Worm (Caenorhabditis elegans) whole organism, young adult: Measurements from ENCODE around the gene rbg-1.

Experiments used
- B0035.1 ChIP-seq: sonication (generic microtip); optimal IDR thresholded peaks from 2 replicates; lab custom pipeline; 2016; ENCODE audit warnings: missing genetic modification characterization, mild to moderate bottlenecking, missing compliant biosample characterization, missing genotype, missing genetic modification reagents
- C17E4.6 ChIP-seq: fragments of 200-800 bp; sonication (Bioruptor generic); IDR thresholded peaks from 2 replicates; pipeline ENCODE4 v1.3.6; 2022; ENCODE audit warnings: missing genetic modification reagents, missing genetic modification characterization, missing compliant biosample characterization
- F10E7.11 ChIP-seq: sonication (generic microtip); optimal IDR thresholded peaks from 2 replicates; lab custom pipeline; 2017; ENCODE audit warnings: mild to moderate bottlenecking, missing genetic modification characterization, moderate library complexity, missing compliant biosample characterization
- F49E8.2 ChIP-seq: sonication (generic microtip); optimal IDR thresholded peaks from 3 replicates; lab custom pipeline; 2017; ENCODE audit warnings: missing genetic modification characterization, mild to moderate bottlenecking, missing compliant biosample characterization, antibody characterized with exemption, moderate library complexity; ENCODE audit not compliant: insufficient read depth
- Y67H2A.10 ChIP-seq: fragments of 200-800 bp; sonication (Bioruptor generic); conservative IDR thresholded peaks from 2 replicates; pipeline ENCODE4 v1.3.6; 2022; ENCODE audit warnings: missing genetic modification reagents, missing genetic modification characterization, missing compliant biosample characterization
- Y79H2A.3 ChIP-seq: fragments of 200-800 bp; sonication (Bioruptor generic); conservative IDR thresholded peaks from 2 replicates; pipeline ENCODE4 v1.3.6; 2022; ENCODE audit warnings: missing genetic modification reagents, missing genetic modification characterization, missing compliant biosample characterization
- ama-1 ChIP-seq, 3 experiments: fragments of 150-350 bp in 1 of 3; sonication (generic microtip) in 2 of 3; optimal IDR thresholded peaks; 2 replicates each; lab custom pipeline; 2014 to 2018; ENCODE audit warnings: missing biosample characterization in 2 of 3, missing genetic modification characterization in 2 of 3, missing genetic modification reagents in 2 of 3
- aptf-2 ChIP-seq: fragments of 200-800 bp; sonication (Bioruptor generic); conservative IDR thresholded peaks from 2 replicates; pipeline ENCODE4 v1.3.6; 2022; ENCODE audit warnings: missing genetic modification reagents, missing genetic modification characterization, missing compliant biosample characterization
- attf-3 ChIP-seq: fragments of 200-800 bp; sonication (Bioruptor generic); conservative IDR thresholded peaks from 2 replicates; pipeline ENCODE4 v1.3.6; 2022; ENCODE audit warnings: missing genetic modification reagents, missing genetic modification characterization, missing compliant biosample characterization
- ceh-58 ChIP-seq: fragments of 200-800 bp; sonication (Bioruptor generic); IDR thresholded peaks from 2 replicates; pipeline ENCODE4 v1.3.6; 2022; ENCODE audit warnings: missing genetic modification characterization, missing compliant biosample characterization
- dox-1 ChIP-seq: fragments of 200-800 bp; sonication (Bioruptor generic); IDR thresholded peaks from 2 replicates; pipeline ENCODE4 v1.3.6; 2022; ENCODE audit warnings: missing genetic modification reagents, missing genetic modification characterization, missing compliant biosample characterization
- egrh-3 ChIP-seq: fragments of 200-800 bp; sonication (Bioruptor generic); IDR thresholded peaks from 2 replicates; pipeline ENCODE4 v1.3.6; 2022; ENCODE audit warnings: missing genetic modification reagents, missing genetic modification characterization, missing compliant biosample characterization
- fkh-3 ChIP-seq: sonication (generic microtip); optimal IDR thresholded peaks from 2 replicates; lab custom pipeline; 2016; ENCODE audit warnings: mild to moderate bottlenecking, missing genetic modification characterization, missing compliant biosample characterization
- hlh-12 ChIP-seq: sonication (generic microtip); optimal IDR thresholded peaks from 2 replicates; lab custom pipeline; 2016; ENCODE audit warnings: missing genetic modification characterization, missing compliant biosample characterization
- hlh-26 ChIP-seq: fragments of 200-800 bp; sonication (Bioruptor generic); conservative IDR thresholded peaks from 2 replicates; pipeline ENCODE4 v1.3.6; 2022; ENCODE audit warnings: missing genetic modification reagents, missing genetic modification characterization, missing compliant biosample characterization
- hmg-20 ChIP-seq: fragments of 200-800 bp; sonication (Bioruptor generic); IDR thresholded peaks from 2 replicates; pipeline ENCODE4 v1.3.6; 2022; ENCODE audit warnings: missing genetic modification reagents, missing genetic modification characterization, missing compliant biosample characterization
- hsf-1 ChIP-seq: fragments of 200-800 bp; sonication (Bioruptor generic); IDR thresholded peaks from 2 replicates; pipeline ENCODE4 v1.3.6; 2022; ENCODE audit warnings: missing genetic modification reagents, missing genetic modification characterization, missing compliant biosample characterization
- lag-1 ChIP-seq: fragments of 200-800 bp; sonication (Bioruptor generic); IDR thresholded peaks from 2 replicates; pipeline ENCODE4 v1.3.6; 2022; ENCODE audit warnings: missing genetic modification reagents, missing genetic modification characterization, missing compliant biosample characterization
- let-607 ChIP-seq, 2 experiments: fragments of 200-800 bp in 1 of 2; sonication (Bioruptor generic) in 1 of 2; sonication (generic microtip) in 1 of 2; optimal IDR thresholded peaks; 2 replicates each; lab custom pipeline; 2016 to 2018; ENCODE audit warnings: mild to moderate bottlenecking in 2 of 2, missing compliant biosample characterization in 2 of 2, missing genetic modification characterization in 2 of 2, moderate library complexity in 2 of 2, missing genotype in 1 of 2
- lsl-1 ChIP-seq: fragments of 200-800 bp; sonication (Bioruptor generic); optimal IDR thresholded peaks from 2 replicates; lab custom pipeline; 2018; ENCODE audit warnings: mild to moderate bottlenecking, missing genetic modification characterization, moderate library complexity, missing compliant biosample characterization
- lsy-27 ChIP-seq: sonication (generic microtip); optimal IDR thresholded peaks from 2 replicates; lab custom pipeline; 2017; ENCODE audit warnings: missing genetic modification characterization, mild to moderate bottlenecking, missing compliant biosample characterization, antibody characterized with exemption, missing genotype, borderline replicate concordance; ENCODE audit not compliant: insufficient read depth
- madf-3 ChIP-seq: fragments of 200-800 bp; sonication (Bioruptor generic); IDR thresholded peaks from 2 replicates; pipeline ENCODE4 v1.3.6; 2022; ENCODE audit warnings: missing genetic modification reagents, missing genetic modification characterization, missing compliant biosample characterization
- madf-8 ChIP-seq: fragments of 200-800 bp; sonication (Bioruptor generic); conservative IDR thresholded peaks from 2 replicates; pipeline ENCODE4 v1.3.6; 2022; ENCODE audit warnings: missing genetic modification reagents, missing genetic modification characterization, missing compliant biosample characterization
- mcd-1 ChIP-seq: fragments of 200-800 bp; sonication (Bioruptor generic); IDR thresholded peaks from 2 replicates; pipeline ENCODE4 v1.3.6; 2022; ENCODE audit warnings: missing genetic modification reagents, missing genetic modification characterization, missing compliant biosample characterization
- mel-28 ChIP-seq: sonication (generic microtip); optimal IDR thresholded peaks from 2 replicates; lab custom pipeline; 2016; ENCODE audit warnings: borderline replicate concordance, mild to moderate bottlenecking, missing genetic modification characterization, missing compliant biosample characterization
- nfya-1 ChIP-seq: sonication (generic microtip); optimal IDR thresholded peaks from 2 replicates; lab custom pipeline; 2017; ENCODE audit warnings: antibody characterized with exemption, missing compliant biosample characterization, missing genetic modification characterization, borderline replicate concordance; ENCODE audit not compliant: insufficient read depth
- nhr-120 ChIP-seq: fragments of 200-800 bp; sonication (Bioruptor generic); IDR thresholded peaks from 2 replicates; pipeline ENCODE4 v1.3.6; 2022; ENCODE audit warnings: missing genetic modification characterization, missing compliant biosample characterization
- nhr-80 ChIP-seq: sonication (generic microtip); optimal IDR thresholded peaks from 2 replicates; lab custom pipeline; 2016; ENCODE audit warnings: missing genetic modification characterization, missing compliant biosample characterization
- nhr-90 ChIP-seq: sonication (generic microtip); optimal IDR thresholded peaks from 2 replicates; lab custom pipeline; 2016; ENCODE audit warnings: missing genotype, mild to moderate bottlenecking, missing genetic modification characterization, missing compliant biosample characterization
- pha-4 ChIP-seq: fragments of 150-350 bp; sonication (generic microtip); optimal IDR thresholded peaks from 2 replicates; lab custom pipeline; 2014; ENCODE audit warnings: missing biosample characterization, missing genetic modification reagents, missing genetic modification characterization
- rcor-1 ChIP-seq: fragments of 200-800 bp; sonication (Bioruptor generic); IDR thresholded peaks from 2 replicates; pipeline ENCODE4 v1.3.6; 2022; ENCODE audit warnings: missing genetic modification reagents, missing genetic modification characterization, missing compliant biosample characterization
- snpc-1.3 ChIP-seq: sonication (generic microtip); optimal IDR thresholded peaks from 2 replicates; lab custom pipeline; 2017; ENCODE audit warnings: missing genetic modification characterization, mild to moderate bottlenecking, missing compliant biosample characterization, antibody characterized with exemption, moderate library complexity, missing genotype, missing genetic modification reagents; ENCODE audit not compliant: insufficient read depth
- sptf-2 ChIP-seq: fragments of 200-800 bp; sonication (Bioruptor generic); optimal IDR thresholded peaks from 2 replicates; lab custom pipeline; 2018; ENCODE audit warnings: mild to moderate bottlenecking, missing genetic modification characterization, missing compliant biosample characterization
- zfh-2 ChIP-seq: fragments of 200-800 bp; sonication (Bioruptor generic); conservative IDR thresholded peaks from 2 replicates; pipeline ENCODE4 v1.3.6; 2022; ENCODE audit warnings: missing genetic modification reagents, missing genetic modification characterization, missing compliant biosample characterization
- zim-3 ChIP-seq: sonication (generic microtip); optimal IDR thresholded peaks from 2 replicates; lab custom pipeline; 2017; ENCODE audit warnings: mild to moderate bottlenecking, missing genetic modification characterization, moderate library complexity, missing compliant biosample characterization

The rbg-1 gene

ce11 chrX:14959393-14960073 lies 23.8 kb upstream of the rbg-1 start:
- TF ChIP-seq B0035.1 (tag; lab: Kevin White, UChicago), result no peak
- no peak for TF ChIP-seq Y79H2A.3 (GFP tag; lab: Robert Waterston, UW)
- no peak for TF ChIP-seq hsf-1 (GFP tag; lab: Robert Waterston, UW)
- no peak for TF ChIP-seq hlh-26 (GFP tag; lab: Robert Waterston, UW)
- TF ChIP-seq attf-3 (GFP tag; lab: Robert Waterston, UW), result no peak
- TF ChIP-seq ceh-58, result no peak
- no peak for TF ChIP-seq hmg-20
- TF ChIP-seq rcor-1, result no peak
- no peak for TF ChIP-seq let-607 (tag; optimal IDR thresholded peaks at IDR 0.05; lab: Kevin White, UChicago)
- TF ChIP-seq lsy-27 (tag; lab: Kevin White, UChicago), result no peak
- no peak for TF ChIP-seq hlh-12
- TF ChIP-seq dox-1 (GFP tag; lab: Robert Waterston, UW), result no peak
- TF ChIP-seq fkh-3 (tag; lab: Kevin White, UChicago), result no peak
- no peak for TF ChIP-seq sptf-2
- no peak for TF ChIP-seq madf-8 (GFP tag; lab: Robert Waterston, UW)

- TF ChIP-seq zfh-2 (GFP tag; lab: Robert Waterston, UW) (peak; percentile 90), mcd-1 (GFP tag; lab: Robert Waterston, UW) (0 out of 2 replicates have a peak, but pooled peaks have one; percentile 12), lsl-1 (no peak), F10E7.11 (no peak), egrh-3 (peak; percentile 76), lag-1 (GFP tag; lab: Robert Waterston, UW) (no peak), F49E8.2 (no peak)
Observed at ce11 chrX:14960841-14961240, 22.5 kb upstream of the rbg-1 start.

ce11 chrX:14961471-14961870 lies 21.9 kb upstream of the rbg-1 start, which contains the start of gene idpp-3:
TSS of gene idpp-3 (minus strand) at chrX:14961571.
- TF ChIP-seq Y67H2A.10 (GFP tag; lab: Robert Waterston, UW) (no peak), nhr-90 (tag; lab: Kevin White, UChicago) (no peak), pha-4 (tag; lab: Kevin White, UChicago) (no peak), mel-28 (no peak), snpc-1.3 (no peak), lsl-1 (no peak), C17E4.6 (GFP tag; lab: Robert Waterston, UW) (no peak), sptf-2 (no peak), zim-3 (no peak), nhr-120 (GFP tag; lab: Robert Waterston, UW) (no peak), hlh-26 (GFP tag; lab: Robert Waterston, UW) (no peak), madf-3 (GFP tag; lab: Robert Waterston, UW) (no peak), nhr-80 (tag; lab: Kevin White, UChicago) (no peak), ama-1 (optimal IDR thresholded peaks at IDR 0.05; lab: Kevin White, UChicago) (no peak), ama-1 (GFP tag; optimal IDR thresholded peaks at IDR 0.05; lab: Kevin White, UChicago) (no peak)

ce11 chrX:14962456-14962855 lies 20.9 kb upstream of the rbg-1 start, which contains the start of gene rgs-10:
TSS of gene rgs-10 (plus strand) at chrX:14962756.
- TF ChIP-seq nfya-1 (tag; lab: Kevin White, UChicago) (no peak), aptf-2 (GFP tag; lab: Robert Waterston, UW) (peak; percentile 77; the same call in 1 of the 2 replicates)
